Worm (Caenorhabditis elegans): ENCODE measurements around the gene pud-1.1.
"Not testable (repeated sequence)": the region's sequence is repeated elsewhere in the genome, so short reads cannot be mapped to it uniquely, and the experiment has no call there.

The pud-1.1 gene

DNA sequence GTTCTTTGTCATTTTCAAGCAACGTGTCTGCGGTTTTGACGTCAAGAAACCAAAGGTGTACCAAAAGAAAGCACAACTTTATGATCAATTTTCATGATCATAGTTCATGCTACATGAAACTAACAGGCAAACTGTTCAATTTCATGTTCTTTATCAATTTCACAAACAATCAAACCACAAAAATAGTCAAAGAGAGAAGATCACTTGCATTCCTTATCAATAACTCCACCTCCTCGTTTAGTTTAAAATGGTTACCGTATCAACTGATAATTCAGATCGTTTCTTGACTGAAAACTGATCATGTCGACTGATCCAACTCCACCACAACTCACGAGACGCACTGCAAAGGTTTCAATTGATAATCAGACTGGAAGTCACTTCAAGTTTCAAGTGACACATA, at the start of gene pud-1.1:
Gene pud-1.1 (plus strand): TSS at position 301 of the 400 bp plus-strand sequence.
- not testable (repeated sequence) for TF ChIP-seq pha-4 (tag; optimal IDR thresholded peaks at IDR 0.05); ceh-83 (GFP tag; optimal IDR thresholded peaks at IDR 0.05); nhr-28 (tag; optimal IDR thresholded peaks at IDR 0.05)

DNA sequence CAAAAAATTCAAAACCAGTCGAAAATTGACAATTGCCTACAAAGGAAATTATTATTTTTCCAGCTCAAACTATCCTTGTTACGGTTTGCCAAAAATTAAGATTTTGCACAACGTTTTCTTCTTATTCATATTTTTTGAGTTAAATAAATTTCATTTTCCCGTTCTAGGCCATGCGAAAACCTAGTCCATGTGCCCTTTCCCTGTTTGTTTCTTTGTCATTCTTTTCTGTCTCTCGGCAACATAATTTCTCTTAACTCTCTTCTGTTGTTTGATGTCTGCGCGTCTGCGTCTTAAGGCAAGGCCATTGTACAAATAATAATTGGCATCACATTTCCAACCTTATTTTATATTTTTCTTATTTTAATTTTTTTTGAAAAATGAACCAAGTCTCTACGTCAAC, 48.7 kb upstream of the pud-1.1 start, which contains the start of gene nhr-228:
Gene nhr-228 (plus strand): TSS at position 261 of the 400 bp plus-strand sequence.
- TF ChIP-seq M03D4.4 (tag; optimal IDR thresholded peaks at IDR 0.05) (no peak), snpc-4 (tag; optimal IDR thresholded peaks at IDR 0.05) (no peak), cnd-1 (tag; optimal IDR thresholded peaks at IDR 0.05) (no peak), nhr-237 (tag; optimal IDR thresholded peaks at IDR 0.05) (peak; percentile 34), pha-4 (tag; optimal IDR thresholded peaks at IDR 0.05) (peak; percentile 14), nhr-12 (tag; optimal IDR thresholded peaks at IDR 0.05) (no peak), bed-3 (GFP tag; optimal IDR thresholded peaks at IDR 0.05) (no peak), unc-62 (GFP tag; optimal IDR thresholded peaks at IDR 0.05) (no peak), drap-1 (GFP tag; optimal IDR thresholded peaks at IDR 0.05) (no peak), flh-1 (GFP tag; optimal IDR thresholded peaks at IDR 0.05) (no peak), hlh-1 (tag; optimal IDR thresholded peaks at IDR 0.05) (no peak), lin-32 (GFP tag; optimal IDR thresholded peaks at IDR 0.05) (no peak), nhr-2 (tag; optimal IDR thresholded peaks at IDR 0.05) (no peak), ces-1 (GFP tag; optimal IDR thresholded peaks at IDR 0.05) (peak; percentile 43), mab-5 (tag; optimal IDR thresholded peaks at IDR 0.05) (no peak), unc-39 (tag; optimal IDR thresholded peaks at IDR 0.05) (no peak), ceh-43 (GFP tag; optimal IDR thresholded peaks at IDR 0.05) (no peak), lin-13 (tag; optimal IDR thresholded peaks at IDR 0.05) (no peak), ham-2 (GFP tag; optimal IDR thresholded peaks at IDR 0.05) (no peak), blmp-1 (tag; optimal IDR thresholded peaks at IDR 0.05) (no peak), sem-2 (GFP tag; optimal IDR thresholded peaks at IDR 0.05) (no peak), mep-1 (tag; optimal IDR thresholded peaks at IDR 0.05) (peak; percentile 40), ceh-83 (GFP tag; optimal IDR thresholded peaks at IDR 0.05) (peak; percentile 3), ceh-39 (tag; optimal IDR thresholded peaks at IDR 0.05) (no peak)

- no peak for TF ChIP-seq nhr-2 (tag; optimal IDR thresholded peaks at IDR 0.05)
Observed at ce11 chrV:2285107-2285506, 45.1 kb upstream of the pud-1.1 start, which contains the start of gene nhr-227. Gene nhr-227, plus strand, starts transcription at chrV:2285432.

DNA sequence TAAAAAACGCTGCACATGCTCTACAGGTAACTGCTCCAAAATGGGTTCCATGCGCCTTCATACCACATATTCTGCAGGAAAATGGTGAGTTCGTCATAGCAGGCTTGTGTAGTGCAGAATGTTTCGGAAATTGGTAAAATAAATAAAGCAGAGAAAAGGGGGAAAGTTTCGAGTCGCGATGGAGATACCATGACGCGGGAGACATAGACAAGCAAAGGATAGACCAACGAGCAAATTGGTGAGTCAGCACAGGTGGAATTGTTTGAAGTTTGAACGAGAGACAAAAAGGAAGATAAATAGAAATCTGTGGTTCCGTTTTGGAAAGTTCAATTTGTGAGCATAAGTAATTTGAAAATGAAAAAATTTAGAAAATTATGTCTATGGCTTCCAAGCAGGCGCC, 39.9 kb upstream of the pud-1.1 start, which contains the start of gene nhr-225:
Gene nhr-225 (minus strand): TSS at position 146 of the 400 bp plus-strand sequence.
- TF ChIP-seq nhr-28 (tag; optimal IDR thresholded peaks at IDR 0.05) (no peak), ceh-83 (GFP tag; optimal IDR thresholded peaks at IDR 0.05) (no peak), unc-62 (GFP tag; optimal IDR thresholded peaks at IDR 0.05) (no peak), unc-120 (tag; optimal IDR thresholded peaks at IDR 0.05; ENCODE audit: poor library complexity, severe bottlenecking) (no peak), ham-2 (GFP tag; optimal IDR thresholded peaks at IDR 0.05) (no peak), pha-4 (tag; optimal IDR thresholded peaks at IDR 0.05) (no peak), hlh-1 (tag; optimal IDR thresholded peaks at IDR 0.05) (no peak), bed-3 (GFP tag; optimal IDR thresholded peaks at IDR 0.05) (no peak), nhr-76 (tag; optimal IDR thresholded peaks at IDR 0.05) (no peak), mls-2 (tag; optimal IDR thresholded peaks at IDR 0.05) (no peak), nhr-12 (tag; optimal IDR thresholded peaks at IDR 0.05) (no peak), mab-5 (tag; optimal IDR thresholded peaks at IDR 0.05) (no peak), drap-1 (GFP tag; optimal IDR thresholded peaks at IDR 0.05) (no peak), ceh-39 (tag; optimal IDR thresholded peaks at IDR 0.05) (no peak), ceh-43 (GFP tag; optimal IDR thresholded peaks at IDR 0.05) (no peak)

DNA sequence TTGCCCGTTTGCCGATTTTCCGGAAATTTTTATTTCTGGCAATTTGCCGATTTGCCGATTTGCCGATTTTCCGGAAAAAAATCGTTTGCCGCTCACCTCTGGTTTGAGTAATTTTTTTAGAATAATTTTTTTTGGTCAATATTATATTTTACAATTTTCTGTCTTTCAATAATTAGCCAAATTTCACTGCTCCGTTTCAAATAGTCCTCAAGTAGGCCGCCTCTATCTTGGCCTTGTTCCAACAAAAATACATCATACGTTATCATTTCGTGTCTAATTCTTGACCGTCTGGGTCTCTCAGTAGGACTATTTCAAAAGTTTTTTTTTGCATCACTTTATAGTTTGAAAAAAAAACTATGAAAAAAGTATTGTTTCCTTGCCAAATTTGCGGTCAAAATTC, 38.0 kb upstream of the pud-1.1 start, which contains the start of gene nhr-115:
Gene nhr-115 (plus strand): TSS at position 301 of the 400 bp plus-strand sequence.
- TF ChIP-seq ceh-39 (tag; optimal IDR thresholded peaks at IDR 0.05) (no peak), flh-1 (GFP tag; optimal IDR thresholded peaks at IDR 0.05) (no peak), ztf-11 (tag; optimal IDR thresholded peaks at IDR 0.05) (no peak), tbx-8 (GFP tag; optimal IDR thresholded peaks at IDR 0.05) (no peak), blmp-1 (tag; optimal IDR thresholded peaks at IDR 0.05) (no peak)

- TF ChIP-seq sptf-1 (tag; optimal IDR thresholded peaks at IDR 0.05) (no peak), elt-3 (tag; optimal IDR thresholded peaks at IDR 0.05) (no peak), flh-1 (GFP tag; optimal IDR thresholded peaks at IDR 0.05) (no peak), M03D4.4 (tag; optimal IDR thresholded peaks at IDR 0.05) (no peak), ceh-43 (GFP tag; optimal IDR thresholded peaks at IDR 0.05) (no peak), nhr-12 (tag; optimal IDR thresholded peaks at IDR 0.05) (no peak), elt-1 (tag; optimal IDR thresholded peaks at IDR 0.05; ENCODE audit: borderline replicate concordance, insufficient read depth) (no peak), drap-1 (GFP tag; optimal IDR thresholded peaks at IDR 0.05) (no peak), lin-32 (GFP tag; optimal IDR thresholded peaks at IDR 0.05) (no peak), hlh-1 (tag; optimal IDR thresholded peaks at IDR 0.05) (no peak), tbx-8 (GFP tag; optimal IDR thresholded peaks at IDR 0.05) (no peak), nhr-28 (tag; optimal IDR thresholded peaks at IDR 0.05) (no peak), ceh-39 (tag; optimal IDR thresholded peaks at IDR 0.05) (no peak), bed-3 (GFP tag; optimal IDR thresholded peaks at IDR 0.05) (no peak), ham-2 (GFP tag; optimal IDR thresholded peaks at IDR 0.05) (no peak), pha-4 (tag; optimal IDR thresholded peaks at IDR 0.05) (no peak), cnd-1 (tag; optimal IDR thresholded peaks at IDR 0.05) (no peak), mls-2 (tag; optimal IDR thresholded peaks at IDR 0.05) (no peak)
Observed at ce11 chrV:2294577-2294976, 35.7 kb upstream of the pud-1.1 start, which contains the start of gene nhr-226. Gene nhr-226, plus strand, starts transcription at chrV:2294877.
